Worm (Caenorhabditis elegans): ENCODE data around the gene C15H9.3.

The C15H9.3 gene

ce11 chrX:6122026-6122425, 6.4 kb downstream of the C15H9.3 start, which contains the start of gene nnt-1:
Gene nnt-1, plus strand, starts transcription at chrX:6122311.
- TF ChIP-seq bed-3 (GFP tag; optimal IDR thresholded peaks at IDR 0.05) = no peak
- TF ChIP-seq mab-5 (tag; optimal IDR thresholded peaks at IDR 0.05) = no peak
- TF ChIP-seq M03D4.4 (tag; optimal IDR thresholded peaks at IDR 0.05) = no peak
- no peak for TF ChIP-seq sem-2 (GFP tag; optimal IDR thresholded peaks at IDR 0.05)
- no peak for TF ChIP-seq ztf-11 (tag; optimal IDR thresholded peaks at IDR 0.05)
- no peak for TF ChIP-seq lin-32 (GFP tag; optimal IDR thresholded peaks at IDR 0.05)
- TF ChIP-seq nhr-2 (tag; optimal IDR thresholded peaks at IDR 0.05) = no peak
- no peak for TF ChIP-seq zip-8 (tag; optimal IDR thresholded peaks at IDR 0.05)
- no peak for TF ChIP-seq nhr-12 (tag; optimal IDR thresholded peaks at IDR 0.05)
- TF ChIP-seq drap-1 (GFP tag; optimal IDR thresholded peaks at IDR 0.05) = no peak
- TF ChIP-seq elt-3 (tag; optimal IDR thresholded peaks at IDR 0.05) = no peak
- no peak for TF ChIP-seq cnd-1 (tag; optimal IDR thresholded peaks at IDR 0.05)
- TF ChIP-seq lsy-2 (tag; optimal IDR thresholded peaks at IDR 0.05) = no peak
- TF ChIP-seq unc-62 (GFP tag; optimal IDR thresholded peaks at IDR 0.05) = no peak
- no peak for TF ChIP-seq nhr-237 (tag; optimal IDR thresholded peaks at IDR 0.05)
- no peak for TF ChIP-seq nhr-76 (tag; optimal IDR thresholded peaks at IDR 0.05)
- no peak for TF ChIP-seq mls-2 (tag; optimal IDR thresholded peaks at IDR 0.05)
- TF ChIP-seq hlh-1 (tag; optimal IDR thresholded peaks at IDR 0.05) = no peak
- TF ChIP-seq lin-13 (tag; optimal IDR thresholded peaks at IDR 0.05) = no peak

ce11 chrX:6128225-6128686, 12.7 kb downstream of the C15H9.3 start, which contains the start of gene C15H9.9:
Gene C15H9.9, minus strand, starts transcription at chrX:6128275.
- TF ChIP-seq ceh-43 (GFP tag; optimal IDR thresholded peaks at IDR 0.05) = no peak
- no peak for TF ChIP-seq mep-1 (tag; optimal IDR thresholded peaks at IDR 0.05)
- peak; percentile 77 for TF ChIP-seq unc-120 (tag; optimal IDR thresholded peaks at IDR 0.05; ENCODE audit: poor library complexity, severe bottlenecking)
- no peak for TF ChIP-seq ztf-11 (tag; optimal IDR thresholded peaks at IDR 0.05)
- TF ChIP-seq blmp-1 (tag; optimal IDR thresholded peaks at IDR 0.05) = no peak
- peak; percentile 36 for TF ChIP-seq hlh-1 (tag; optimal IDR thresholded peaks at IDR 0.05)
- TF ChIP-seq nhr-2 (tag; optimal IDR thresholded peaks at IDR 0.05) = no peak
- no peak for TF ChIP-seq nhr-76 (tag; optimal IDR thresholded peaks at IDR 0.05)
- no peak for TF ChIP-seq lin-32 (GFP tag; optimal IDR thresholded peaks at IDR 0.05)
- TF ChIP-seq flh-1 (GFP tag; optimal IDR thresholded peaks at IDR 0.05) = no peak
- no peak for TF ChIP-seq sptf-1 (tag; optimal IDR thresholded peaks at IDR 0.05)
- TF ChIP-seq unc-62 (GFP tag; optimal IDR thresholded peaks at IDR 0.05) = peak; percentile 54
- no peak for TF ChIP-seq tbx-8 (GFP tag; optimal IDR thresholded peaks at IDR 0.05)
- no peak for TF ChIP-seq lin-13 (tag; optimal IDR thresholded peaks at IDR 0.05)
- no peak for TF ChIP-seq sem-2 (GFP tag; optimal IDR thresholded peaks at IDR 0.05)
- TF ChIP-seq drap-1 (GFP tag; optimal IDR thresholded peaks at IDR 0.05) = no peak
- TF ChIP-seq nhr-12 (tag; optimal IDR thresholded peaks at IDR 0.05) = no peak
- no peak for TF ChIP-seq mab-5 (tag; optimal IDR thresholded peaks at IDR 0.05)
- no peak for TF ChIP-seq bed-3 (GFP tag; optimal IDR thresholded peaks at IDR 0.05)
- no peak for TF ChIP-seq ceh-83 (GFP tag; optimal IDR thresholded peaks at IDR 0.05)
- no peak for TF ChIP-seq elt-1 (tag; optimal IDR thresholded peaks at IDR 0.05; ENCODE audit: borderline replicate concordance, insufficient read depth)
- peak; percentile 75 for TF ChIP-seq ces-1 (GFP tag; optimal IDR thresholded peaks at IDR 0.05)
- no peak for TF ChIP-seq nhr-28 (tag; optimal IDR thresholded peaks at IDR 0.05)

- TF ChIP-seq nhr-2 (tag; optimal IDR thresholded peaks at IDR 0.05) (no peak), ces-1 (GFP tag; optimal IDR thresholded peaks at IDR 0.05) (no peak), zip-8 (tag; optimal IDR thresholded peaks at IDR 0.05) (no peak), ceh-83 (GFP tag; optimal IDR thresholded peaks at IDR 0.05) (no peak), nhr-76 (tag; optimal IDR thresholded peaks at IDR 0.05) (no peak), flh-1 (GFP tag; optimal IDR thresholded peaks at IDR 0.05) (no peak), snpc-4 (tag; optimal IDR thresholded peaks at IDR 0.05) (no peak), tbx-8 (GFP tag; optimal IDR thresholded peaks at IDR 0.05) (no peak), ceh-43 (GFP tag; optimal IDR thresholded peaks at IDR 0.05) (no peak), M03D4.4 (tag; optimal IDR thresholded peaks at IDR 0.05) (no peak), unc-120 (tag; optimal IDR thresholded peaks at IDR 0.05; ENCODE audit: poor library complexity, severe bottlenecking) (no peak), mep-1 (tag; optimal IDR thresholded peaks at IDR 0.05) (no peak), lin-13 (tag; optimal IDR thresholded peaks at IDR 0.05) (no peak), drap-1 (GFP tag; optimal IDR thresholded peaks at IDR 0.05) (no peak), ham-2 (GFP tag; optimal IDR thresholded peaks at IDR 0.05) (no peak), bed-3 (GFP tag; optimal IDR thresholded peaks at IDR 0.05) (no peak), lin-32 (GFP tag; optimal IDR thresholded peaks at IDR 0.05) (no peak), unc-39 (tag; optimal IDR thresholded peaks at IDR 0.05) (no peak)
These were observed 13.2 kb downstream of the C15H9.3 start for ce11 chrX:6128773-6129172.

DNA sequence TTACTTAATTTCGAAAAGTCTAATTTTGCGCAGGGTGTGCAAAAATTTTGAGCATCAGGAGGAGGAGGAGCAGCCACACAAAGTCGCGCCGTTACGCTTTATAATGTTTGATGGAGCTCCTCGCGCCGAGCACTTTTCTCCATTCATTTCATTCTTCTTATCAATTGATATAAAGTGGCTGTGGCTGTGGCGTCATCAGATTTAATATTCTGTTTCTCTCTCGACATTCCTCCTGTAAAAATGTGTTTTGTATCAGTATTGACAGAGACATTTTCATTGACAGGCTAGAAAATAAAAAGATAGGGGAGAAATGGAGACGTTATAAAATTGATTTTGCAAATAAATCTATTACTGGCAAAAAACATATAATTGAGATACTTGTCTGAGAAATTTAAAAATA, 13.7 kb downstream of the C15H9.3 start:
- no peak for TF ChIP-seq ces-1 (GFP tag; optimal IDR thresholded peaks at IDR 0.05)
- no peak for TF ChIP-seq ceh-39 (tag; optimal IDR thresholded peaks at IDR 0.05)

Measured in whole organism, mixed stage, embryonic.